Fruit fly (Drosophila melanogaster) whole organism, wandering third instar larva: ENCODE results near the gene FucTA.

ENCODE experiments used
- Dfd ChIP-seq: fragments of >200 bp; optimal IDR thresholded peaks from 2 replicates; lab custom pipeline; 2017; ENCODE audit warnings: missing biosample characterization, missing genetic modification characterization
- GATAd ChIP-seq: sonication (Bioruptor generic); optimal IDR thresholded peaks from 2 replicates; lab custom pipeline; 2016; ENCODE audit warnings: missing biosample characterization, missing genetic modification characterization
- Hr83 ChIP-seq: fragments of 200-300 bp; sonication (Bioruptor generic); optimal IDR thresholded peaks from 2 replicates; lab custom pipeline; 2016; ENCODE audit warnings: missing biosample characterization, mild to moderate bottlenecking, missing genetic modification characterization, moderate library complexity; ENCODE audit not compliant: poor library complexity, severe bottlenecking
- OdsH ChIP-seq: fragments of 200-800 bp; sonication (Bioruptor generic); optimal IDR thresholded peaks from 2 replicates; lab custom pipeline; 2016; ENCODE audit warnings: missing biosample characterization, mild to moderate bottlenecking, missing genetic modification characterization
- Rel ChIP-seq, 2 experiments: fragments of 200-800 bp; sonication (Bioruptor generic) in 1 of 2; optimal IDR thresholded peaks; 2 replicates in 1 of 2; 3 replicates in 1 of 2; lab custom pipeline; 2016 to 2019; ENCODE audit warnings: mild to moderate bottlenecking in 2 of 2, missing biosample characterization in 2 of 2, missing genetic modification characterization in 2 of 2, moderate library complexity in 1 of 2
- Sp1 ChIP-seq: fragments of 200-800 bp; sonication (Bioruptor generic); optimal IDR thresholded peaks from 3 replicates; lab custom pipeline; 2019; ENCODE audit warnings: missing biosample characterization, mild to moderate bottlenecking, missing genetic modification characterization, moderate library complexity
- Vsx2 ChIP-seq: fragments of 200-300, 225-300 bp; sonication (Bioruptor generic); optimal IDR thresholded peaks from 2 replicates; lab custom pipeline; 2018; ENCODE audit warnings: missing biosample characterization, missing genetic modification characterization; ENCODE audit not compliant: partially characterized antibody
- br ChIP-seq: fragments of 200-800 bp; sonication (Bioruptor generic); optimal IDR thresholded peaks from 2 replicates; lab custom pipeline; 2016; ENCODE audit warnings: missing biosample characterization, missing genetic modification characterization
- dmrt93B ChIP-seq: fragments of 200-800 bp; sonication (Bioruptor generic); optimal IDR thresholded peaks from 2 replicates; lab custom pipeline; 2018; ENCODE audit warnings: missing biosample characterization, mild to moderate bottlenecking, missing genetic modification characterization
- h ChIP-seq: fragments of 200-800 bp; sonication (Bioruptor generic); optimal IDR thresholded peaks from 3 replicates; lab custom pipeline; 2016; ENCODE audit warnings: missing biosample characterization, mild to moderate bottlenecking, missing genetic modification characterization
- pan ChIP-seq: fragments of >200 bp; optimal IDR thresholded peaks from 2 replicates; lab custom pipeline; 2017
- sage ChIP-seq: fragments of 200-800 bp; sonication (Bioruptor generic); optimal IDR thresholded peaks from 2 replicates; lab custom pipeline; 2016; ENCODE audit warnings: missing biosample characterization, mild to moderate bottlenecking, missing genetic modification characterization
- sv ChIP-seq: fragments of 200-800 bp; sonication (Bioruptor generic); optimal IDR thresholded peaks from 3 replicates; lab custom pipeline; 2016; ENCODE audit warnings: missing biosample characterization, missing genetic modification characterization
- tai ChIP-seq: sonication (Bioruptor generic); optimal IDR thresholded peaks from 2 replicates; lab custom pipeline; 2016; ENCODE audit warnings: missing biosample characterization, missing genetic modification characterization

dm6 chr3L:15171769-15172403 is 24.9 kb downstream of the FucTA start:
- TF ChIP-seq Vsx2 (no peak), h (GFP tag; lab: Kevin White, UChicago) (no peak), Hr83 (no peak), Sp1 (GFP tag; lab: Kevin White, UChicago) (no peak), OdsH (GFP tag; lab: Kevin White, UChicago) (no peak), GATAd (GFP tag; lab: Kevin White, UChicago) (no peak), pan (no peak), br (GFP tag; lab: Kevin White, UChicago) (no peak), dmrt93B (GFP tag; lab: Kevin White, UChicago) (no peak), sv (no peak), sage (no peak), Dfd (no peak), Rel (GFP tag; optimal IDR thresholded peaks at IDR 0.05; lab: Kevin White, UChicago) (no peak), Rel (tag; optimal IDR thresholded peaks at IDR 0.05; lab: Kevin White, UChicago) (no peak), tai (GFP tag; lab: Kevin White, UChicago) (no peak)
